Worm (Caenorhabditis elegans): ENCODE results near the gene F40G9.7.

Gene F40G9.7

ce11 chrIII:151084-151483, 14.4 kb upstream of the F40G9.7 start:
- no peak for TF ChIP-seq lsy-2 (tag; optimal IDR thresholded peaks at IDR 0.05)
- TF ChIP-seq hlh-1 (tag; optimal IDR thresholded peaks at IDR 0.05): no peak
- TF ChIP-seq ceh-43 (GFP tag; optimal IDR thresholded peaks at IDR 0.05): no peak
- no peak for TF ChIP-seq mls-2 (tag; optimal IDR thresholded peaks at IDR 0.05)
- no peak for TF ChIP-seq pha-4 (tag; optimal IDR thresholded peaks at IDR 0.05)
- TF ChIP-seq ham-2 (GFP tag; optimal IDR thresholded peaks at IDR 0.05): no peak
- no peak for TF ChIP-seq flh-1 (GFP tag; optimal IDR thresholded peaks at IDR 0.05)
- no peak for TF ChIP-seq drap-1 (GFP tag; optimal IDR thresholded peaks at IDR 0.05)
- TF ChIP-seq elt-1 (tag; optimal IDR thresholded peaks at IDR 0.05; ENCODE audit: borderline replicate concordance, insufficient read depth): no peak
- TF ChIP-seq lin-32 (GFP tag; optimal IDR thresholded peaks at IDR 0.05): no peak
- no peak for TF ChIP-seq sem-2 (GFP tag; optimal IDR thresholded peaks at IDR 0.05)
- no peak for TF ChIP-seq tbx-8 (GFP tag; optimal IDR thresholded peaks at IDR 0.05)
- no peak for TF ChIP-seq sptf-1 (tag; optimal IDR thresholded peaks at IDR 0.05)

- TF ChIP-seq elt-3 (tag; optimal IDR thresholded peaks at IDR 0.05) (peak; percentile 70), ham-2 (GFP tag; optimal IDR thresholded peaks at IDR 0.05) (no peak), nhr-2 (tag; optimal IDR thresholded peaks at IDR 0.05) (no peak), snpc-4 (tag; optimal IDR thresholded peaks at IDR 0.05) (no peak), ceh-39 (tag; optimal IDR thresholded peaks at IDR 0.05) (no peak)
Observed at ce11 chrIII:154168-154567, 11.3 kb upstream of the F40G9.7 start.

DNA sequence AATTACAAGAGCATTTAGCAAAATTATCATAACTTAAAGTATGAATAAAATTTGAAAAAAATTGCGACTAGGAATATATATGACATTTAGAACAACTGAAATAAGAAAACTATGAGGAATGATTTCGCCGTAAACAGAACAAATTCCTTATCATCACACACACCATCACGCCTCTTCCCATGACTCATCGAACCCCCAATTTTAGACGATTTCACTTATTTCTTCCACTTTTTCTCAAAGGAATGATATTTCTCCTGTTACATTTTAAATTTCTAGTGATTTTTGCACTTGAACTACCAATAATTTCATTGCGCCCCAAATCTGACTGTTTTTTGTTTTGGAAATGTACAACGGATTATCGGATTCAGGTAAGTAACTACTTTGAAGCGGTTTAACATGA, 8.8 kb upstream of the F40G9.7 start, which contains the start of the genes zig-13 and ver-1:
zig-13 (minus strand) TSS at position 101 of the 400 bp plus-strand sequence.
ver-1 (plus strand) TSS at position 180 of the 400 bp plus-strand sequence.
- no peak for TF ChIP-seq unc-62 (GFP tag; optimal IDR thresholded peaks at IDR 0.05)
- no peak for TF ChIP-seq nhr-76 (tag; optimal IDR thresholded peaks at IDR 0.05)
- no peak for TF ChIP-seq unc-39 (tag; optimal IDR thresholded peaks at IDR 0.05)
- no peak for TF ChIP-seq nhr-12 (tag; optimal IDR thresholded peaks at IDR 0.05)
- no peak for TF ChIP-seq ceh-43 (GFP tag; optimal IDR thresholded peaks at IDR 0.05)
- TF ChIP-seq nhr-2 (tag; optimal IDR thresholded peaks at IDR 0.05): no peak
- TF ChIP-seq unc-120 (tag; optimal IDR thresholded peaks at IDR 0.05; ENCODE audit: poor library complexity, severe bottlenecking): no peak
- TF ChIP-seq sptf-1 (tag; optimal IDR thresholded peaks at IDR 0.05): no peak
- TF ChIP-seq hlh-1 (tag; optimal IDR thresholded peaks at IDR 0.05): no peak

DNA sequence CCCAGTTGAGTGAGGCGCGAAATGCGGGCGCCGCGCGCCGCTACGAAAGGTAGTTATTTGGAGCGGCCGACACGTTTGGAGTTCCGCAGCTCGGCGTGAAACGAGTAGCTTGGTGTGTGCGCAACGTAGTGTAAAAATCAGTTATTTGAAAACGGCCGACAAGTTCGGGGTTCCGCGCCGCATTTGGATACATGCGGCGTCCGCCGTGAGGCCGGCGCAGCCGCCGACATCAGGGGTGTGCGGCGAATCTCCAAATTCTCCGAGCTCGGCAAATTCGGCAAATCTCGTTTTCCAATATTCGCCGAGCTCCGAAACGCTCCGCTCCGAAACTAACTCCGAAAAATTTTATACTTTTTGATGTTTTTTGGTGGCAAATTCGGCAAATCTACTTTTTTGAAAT, 7.5 kb upstream of the F40G9.7 start:
- no peak for TF ChIP-seq nhr-28 (tag; optimal IDR thresholded peaks at IDR 0.05)
- no peak for TF ChIP-seq unc-120 (tag; optimal IDR thresholded peaks at IDR 0.05; ENCODE audit: poor library complexity, severe bottlenecking)
- no peak for TF ChIP-seq lsy-2 (tag; optimal IDR thresholded peaks at IDR 0.05)
- no peak for TF ChIP-seq lin-32 (GFP tag; optimal IDR thresholded peaks at IDR 0.05)
- no peak for TF ChIP-seq lin-13 (tag; optimal IDR thresholded peaks at IDR 0.05)
- no peak for TF ChIP-seq nhr-76 (tag; optimal IDR thresholded peaks at IDR 0.05)
- no peak for TF ChIP-seq nhr-237 (tag; optimal IDR thresholded peaks at IDR 0.05)
- TF ChIP-seq sem-2 (GFP tag; optimal IDR thresholded peaks at IDR 0.05): no peak
- TF ChIP-seq ceh-39 (tag; optimal IDR thresholded peaks at IDR 0.05): no peak
- TF ChIP-seq pha-4 (tag; optimal IDR thresholded peaks at IDR 0.05): no peak
- no peak for TF ChIP-seq hlh-1 (tag; optimal IDR thresholded peaks at IDR 0.05)
- TF ChIP-seq ham-2 (GFP tag; optimal IDR thresholded peaks at IDR 0.05): no peak
- TF ChIP-seq nhr-12 (tag; optimal IDR thresholded peaks at IDR 0.05): no peak
- no peak for TF ChIP-seq cnd-1 (tag; optimal IDR thresholded peaks at IDR 0.05)
- no peak for TF ChIP-seq sptf-1 (tag; optimal IDR thresholded peaks at IDR 0.05)
- TF ChIP-seq zip-8 (tag; optimal IDR thresholded peaks at IDR 0.05): no peak

DNA sequence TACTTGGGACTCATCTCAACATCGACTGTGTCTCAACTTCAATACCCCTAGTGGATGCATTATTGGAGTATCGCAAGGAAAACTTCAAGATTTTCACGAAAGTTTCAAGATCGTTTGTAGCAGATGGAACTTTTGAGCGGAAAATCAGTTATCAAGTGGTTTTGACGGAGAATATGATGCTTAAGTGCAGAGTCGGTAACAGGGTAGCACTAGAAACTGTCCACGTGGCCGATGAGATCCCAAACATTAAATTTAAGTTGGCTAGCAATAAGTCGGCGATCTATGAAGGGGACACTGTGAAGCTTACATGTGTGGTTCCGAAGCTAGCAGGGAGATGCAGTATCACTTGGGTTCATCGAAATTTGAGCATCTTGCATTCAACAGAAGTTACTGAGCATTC, 6.3 kb upstream of the F40G9.7 start:
- TF ChIP-seq elt-1 (tag; optimal IDR thresholded peaks at IDR 0.05; ENCODE audit: borderline replicate concordance, insufficient read depth) (no peak), hlh-1 (tag; optimal IDR thresholded peaks at IDR 0.05) (no peak), blmp-1 (tag; optimal IDR thresholded peaks at IDR 0.05) (no peak), ceh-83 (GFP tag; optimal IDR thresholded peaks at IDR 0.05) (no peak)

- TF ChIP-seq ham-2 (GFP tag; optimal IDR thresholded peaks at IDR 0.05) (peak; percentile 4), M03D4.4 (tag; optimal IDR thresholded peaks at IDR 0.05) (no peak)
Observed at ce11 chrIII:159665-160064, 5.8 kb upstream of the F40G9.7 start.

Data from whole organism, mixed stage, embryonic.